Worm (Caenorhabditis elegans) whole organism, L2 larva: ENCODE measurements around the gene K02G10.15.

Source experiments
- C34F6.9 ChIP-seq: fragments of 150-350 bp; optimal IDR thresholded peaks from 2 replicates; lab custom pipeline; 2014; ENCODE audit warnings: missing biosample characterization, missing genetic modification characterization
- R02D3.7 ChIP-seq: fragments of 150-350 bp; optimal IDR thresholded peaks from 2 replicates; lab custom pipeline; 2014; ENCODE audit warnings: missing biosample characterization, missing genetic modification characterization
- Y55F3AM.14 ChIP-seq: fragments of 200-800 bp; sonication (Bioruptor generic); optimal IDR thresholded peaks from 2 replicates; lab custom pipeline; 2018; ENCODE audit warnings: mild to moderate bottlenecking, missing genetic modification characterization, missing compliant biosample characterization
- ZK546.5 ChIP-seq: sonication (generic microtip); optimal IDR thresholded peaks from 2 replicates; lab custom pipeline; 2017; ENCODE audit warnings: missing biosample characterization, missing genetic modification characterization
- alr-1 ChIP-seq: fragments of 150-350 bp; optimal IDR thresholded peaks from 2 replicates; lab custom pipeline; 2014; ENCODE audit warnings: missing biosample characterization, missing genetic modification characterization
- ama-1 ChIP-seq: fragments of 150-350 bp; optimal IDR thresholded peaks from 2 replicates; lab custom pipeline; 2018; ENCODE audit warnings: inconsistent platforms
- ceh-16 ChIP-seq: fragments of 150-350 bp; optimal IDR thresholded peaks from 2 replicates; lab custom pipeline; 2014; ENCODE audit warnings: missing biosample characterization, missing genetic modification characterization
- ceh-82 ChIP-seq: fragments of 150-350 bp; optimal IDR thresholded peaks from 2 replicates; lab custom pipeline; 2014; ENCODE audit warnings: missing biosample characterization, missing genetic modification characterization
- crh-2 ChIP-seq: sonication (generic microtip); optimal IDR thresholded peaks from 2 replicates; lab custom pipeline; 2017; ENCODE audit warnings: missing biosample characterization, missing genetic modification characterization
- dmd-4 ChIP-seq: sonication (generic microtip); optimal IDR thresholded peaks from 2 replicates; lab custom pipeline; 2017; ENCODE audit warnings: missing biosample characterization, missing genetic modification characterization
- egl-27 ChIP-seq: sonication (generic microtip); optimal IDR thresholded peaks from 3 replicates; lab custom pipeline; 2017; ENCODE audit warnings: missing biosample characterization, missing genetic modification reagents, missing genetic modification characterization
- gmeb-1 ChIP-seq: fragments of 150-350 bp; optimal IDR thresholded peaks from 2 replicates; lab custom pipeline; 2014; ENCODE audit warnings: missing biosample characterization, missing genetic modification characterization
- lin-11 ChIP-seq: fragments of 150-350 bp; sonication (generic microtip); optimal IDR thresholded peaks from 2 replicates; lab custom pipeline; 2014; ENCODE audit warnings: missing biosample characterization, missing genetic modification characterization, inconsistent platforms, mixed read lengths
- lin-13 ChIP-seq: fragments of 150-350 bp; optimal IDR thresholded peaks from 2 replicates; lab custom pipeline; 2014; ENCODE audit warnings: missing biosample characterization, missing genetic modification reagents, missing genetic modification characterization
- lin-39 ChIP-seq: fragments of 150-350 bp; optimal IDR thresholded peaks from 2 replicates; lab custom pipeline; 2014; ENCODE audit warnings: missing biosample characterization, missing genetic modification reagents, missing genetic modification characterization
- lsy-2 ChIP-seq, 2 experiments: fragments of 150-350 bp in 1 of 2; sonication (generic microtip) in 1 of 2; optimal IDR thresholded peaks; 2 replicates each; lab custom pipeline; 2014 to 2017; ENCODE audit warnings: missing biosample characterization in 2 of 2, missing genetic modification characterization in 2 of 2
- mab-5 ChIP-seq: fragments of 150-350 bp; optimal IDR thresholded peaks from 2 replicates; lab custom pipeline; 2014; ENCODE audit warnings: missing biosample characterization, missing genetic modification characterization
- mbf-1 ChIP-seq: sonication (generic microtip); optimal IDR thresholded peaks from 2 replicates; lab custom pipeline; 2017; ENCODE audit warnings: missing biosample characterization, missing genetic modification characterization
- nhr-11 ChIP-seq: fragments of 150-350 bp; optimal IDR thresholded peaks from 2 replicates; lab custom pipeline; 2014; ENCODE audit warnings: missing biosample characterization, missing genetic modification characterization
- nhr-129 ChIP-seq: fragments of 150-350 bp; optimal IDR thresholded peaks from 2 replicates; lab custom pipeline; 2014; ENCODE audit warnings: missing biosample characterization, missing genetic modification characterization
- nhr-21 ChIP-seq: fragments of 150-350 bp; optimal IDR thresholded peaks from 2 replicates; lab custom pipeline; 2014; ENCODE audit warnings: missing biosample characterization, missing genetic modification characterization
- nhr-23 ChIP-seq: fragments of 150-350 bp; optimal IDR thresholded peaks from 2 replicates; lab custom pipeline; 2014; ENCODE audit warnings: missing biosample characterization, missing genetic modification reagents, missing genetic modification characterization
- nhr-237 ChIP-seq: fragments of 150-350 bp; optimal IDR thresholded peaks from 2 replicates; lab custom pipeline; 2014; ENCODE audit warnings: missing biosample characterization, missing genetic modification characterization
- nhr-25 ChIP-seq: fragments of 150-350 bp; sonication (generic microtip); optimal IDR thresholded peaks from 3 replicates; lab custom pipeline; 2014; ENCODE audit warnings: missing biosample characterization, missing genetic modification characterization
- peb-1 ChIP-seq: fragments of 150-350 bp; optimal IDR thresholded peaks from 2 replicates; lab custom pipeline; 2014; ENCODE audit warnings: missing biosample characterization, missing genetic modification characterization
- sem-4 ChIP-seq: fragments of 150-350 bp; optimal IDR thresholded peaks from 2 replicates; lab custom pipeline; 2014; ENCODE audit warnings: missing biosample characterization, missing genetic modification reagents, missing genetic modification characterization
- skn-1 ChIP-seq: sonication (generic microtip); optimal IDR thresholded peaks from 2 replicates; lab custom pipeline; 2017; ENCODE audit warnings: missing biosample characterization, missing genetic modification characterization
- sma-9 ChIP-seq, 2 experiments: fragments of 150-350 bp in 1 of 2; sonication (generic microtip) in 1 of 2; optimal IDR thresholded peaks; 2 replicates each; lab custom pipeline; 2014 to 2016; ENCODE audit warnings: missing genetic modification characterization in 2 of 2, mild to moderate bottlenecking in 1 of 2, missing biosample characterization in 1 of 2, missing compliant biosample characterization in 1 of 2, missing genetic modification reagents in 1 of 2, moderate library complexity in 1 of 2
- snpc-4 ChIP-seq: fragments of 150-350 bp; optimal IDR thresholded peaks from 2 replicates; lab custom pipeline; 2014; ENCODE audit warnings: missing biosample characterization, missing genetic modification characterization
- unc-39 ChIP-seq: fragments of 150-350 bp; optimal IDR thresholded peaks from 2 replicates; lab custom pipeline; 2014; ENCODE audit warnings: missing biosample characterization, missing genetic modification characterization
- unc-55 ChIP-seq: fragments of 150-350 bp; sonication (generic microtip); optimal IDR thresholded peaks from 3 replicates; lab custom pipeline; 2014; ENCODE audit warnings: missing biosample characterization, missing genetic modification reagents, missing genetic modification characterization
- zag-1 ChIP-seq: fragments of 150-350 bp; optimal IDR thresholded peaks from 2 replicates; lab custom pipeline; 2014; ENCODE audit warnings: missing biosample characterization, missing genetic modification characterization
- ztf-11 ChIP-seq: sonication (generic microtip); optimal IDR thresholded peaks from 2 replicates; lab custom pipeline; 2017; ENCODE audit warnings: missing biosample characterization, missing genetic modification characterization
- ztf-4 ChIP-seq: fragments of 150-350 bp; optimal IDR thresholded peaks from 2 replicates; lab custom pipeline; 2014; ENCODE audit warnings: missing biosample characterization, missing genetic modification characterization

The K02G10.15 gene

ce11 chrX:4685579-4685978, 3.1 kb upstream of the K02G10.15 start:
- TF ChIP-seq nhr-23 (tag; lab: Kevin White, UChicago) (no peak), ceh-82 (tag; lab: Kevin White, UChicago) (no peak), nhr-21 (tag; lab: Kevin White, UChicago) (no peak), ztf-4 (tag; lab: Kevin White, UChicago) (no peak), ama-1 (lab: Kevin White, UChicago) (no peak), crh-2 (tag; lab: Kevin White, UChicago) (no peak), snpc-4 (tag; lab: Kevin White, UChicago) (no peak), ZK546.5 (tag; lab: Kevin White, UChicago) (no peak), Y55F3AM.14 (GFP tag; lab: Kevin White, UChicago) (no peak), unc-39 (tag; lab: Kevin White, UChicago) (no peak), ztf-11 (tag; lab: Kevin White, UChicago) (no peak), zag-1 (tag; lab: Kevin White, UChicago) (no peak), sem-4 (tag; lab: Kevin White, UChicago) (no peak), ceh-16 (tag; lab: Kevin White, UChicago) (no peak)

- TF ChIP-seq peb-1 (no peak), crh-2 (tag; lab: Kevin White, UChicago) (no peak), nhr-23 (tag; lab: Kevin White, UChicago) (no peak), nhr-25 (no peak), ceh-82 (tag; lab: Kevin White, UChicago) (no peak), lin-11 (no peak), ZK546.5 (tag; lab: Kevin White, UChicago) (no peak), gmeb-1 (no peak), sma-9 (GFP tag; optimal IDR thresholded peaks at IDR 0.05; lab: Kevin White, UChicago) (no peak), sma-9 (tag; optimal IDR thresholded peaks at IDR 0.05; lab: Kevin White, UChicago) (no peak), egl-27 (tag; lab: Kevin White, UChicago) (no peak), nhr-11 (tag; lab: Kevin White, UChicago) (no peak), lsy-2 (tag; optimal IDR thresholded peaks at IDR 0.05; lab: Kevin White, UChicago) (no peak)
Measured at ce11 chrX:4678029-4678428, 4.5 kb downstream of the K02G10.15 start, which contains the start of gene flp-11. Gene flp-11, minus strand, starts transcription at chrX:4678129.

ce11 chrX:4676702-4677101, 5.8 kb downstream of the K02G10.15 start:
- TF ChIP-seq nhr-237 (tag; lab: Kevin White, UChicago): no peak
- no peak for TF ChIP-seq lin-11
- TF ChIP-seq mbf-1: no peak
- TF ChIP-seq skn-1: no peak
- TF ChIP-seq nhr-129: no peak
- TF ChIP-seq lin-39 (tag; lab: Kevin White, UChicago): no peak
- no peak for TF ChIP-seq dmd-4 (tag; lab: Kevin White, UChicago)
- TF ChIP-seq C34F6.9 (tag; lab: Kevin White, UChicago): no peak
- TF ChIP-seq egl-27 (tag; lab: Kevin White, UChicago): no peak
- TF ChIP-seq crh-2 (tag; lab: Kevin White, UChicago): no peak
- no peak for TF ChIP-seq nhr-11 (tag; lab: Kevin White, UChicago)
- no peak for TF ChIP-seq snpc-4 (tag; lab: Kevin White, UChicago)
- no peak for TF ChIP-seq ZK546.5 (tag; lab: Kevin White, UChicago)
- TF ChIP-seq sem-4 (tag; lab: Kevin White, UChicago): no peak

- no peak for TF ChIP-seq C34F6.9 (tag; lab: Kevin White, UChicago)
- TF ChIP-seq sma-9 (GFP tag; optimal IDR thresholded peaks at IDR 0.05; lab: Kevin White, UChicago): peak; percentile 26
- TF ChIP-seq sma-9 (tag; optimal IDR thresholded peaks at IDR 0.05; lab: Kevin White, UChicago): no peak
- TF ChIP-seq lin-13 (GFP tag; lab: Kevin White, UChicago): no peak
- TF ChIP-seq sem-4 (tag; lab: Kevin White, UChicago): no peak
- TF ChIP-seq mab-5 (tag; lab: Kevin White, UChicago): no peak
- TF ChIP-seq alr-1 (tag; lab: Kevin White, UChicago): no peak
- TF ChIP-seq R02D3.7: no peak
- TF ChIP-seq ama-1 (lab: Kevin White, UChicago): no peak
- TF ChIP-seq nhr-23 (tag; lab: Kevin White, UChicago): no peak
Measured at ce11 chrX:4673165-4673756, 9.3 kb downstream of the K02G10.15 start, which contains the start of gene tmem-135. Gene tmem-135, plus strand, starts transcription at chrX:4673706.

ce11 chrX:4671837-4672236, 10.7 kb downstream of the K02G10.15 start:
- TF ChIP-seq Y55F3AM.14 (GFP tag; lab: Kevin White, UChicago) (no peak), unc-55 (GFP tag; lab: Kevin White, UChicago) (no peak), ztf-11 (tag; lab: Kevin White, UChicago) (no peak), sma-9 (GFP tag; optimal IDR thresholded peaks at IDR 0.05; lab: Kevin White, UChicago) (no peak), sma-9 (tag; optimal IDR thresholded peaks at IDR 0.05; lab: Kevin White, UChicago) (no peak), nhr-11 (tag; lab: Kevin White, UChicago) (no peak), ceh-82 (tag; lab: Kevin White, UChicago) (no peak), dmd-4 (tag; lab: Kevin White, UChicago) (no peak), lin-39 (tag; lab: Kevin White, UChicago) (no peak), zag-1 (tag; lab: Kevin White, UChicago) (no peak), unc-39 (tag; lab: Kevin White, UChicago) (no peak)
